Fruit fly (Drosophila melanogaster) whole organism, embryonic: ENCODE results near the gene Gmppb.
A peak's percentile ranks its signal among the peaks of the same experiment; 100 is the strongest.

Experiments used
- BtbVII ChIP-seq: fragments of 200-800 bp; sonication (Bioruptor generic); optimal IDR thresholded peaks from 3 replicates; lab custom pipeline; 2017; ENCODE audit warnings: missing biosample characterization, mild to moderate bottlenecking, missing genetic modification characterization
- CG10979 ChIP-seq: fragments of 200-800 bp; sonication (Bioruptor generic); optimal IDR thresholded peaks from 2 replicates; lab custom pipeline; 2018; ENCODE audit warnings: missing biosample characterization, mild to moderate bottlenecking, missing genetic modification characterization, moderate library complexity
- CG11085 ChIP-seq: fragments of 200-800 bp; sonication (Bioruptor generic); IDR thresholded peaks from 2 replicates; pipeline ENCODE4 v1.3.6; 2022; ENCODE audit warnings: missing biosample characterization, missing genetic modification characterization
- CG13424 ChIP-seq: fragments of 200-800 bp; sonication (Bioruptor generic); optimal IDR thresholded peaks from 2 replicates; lab custom pipeline; 2019; ENCODE audit warnings: missing biosample characterization, mild to moderate bottlenecking, missing genetic modification characterization, moderate library complexity
- CG14710 ChIP-seq: fragments of 200-800 bp; sonication (Bioruptor generic); optimal IDR thresholded peaks from 3 replicates; lab custom pipeline; 2019; ENCODE audit warnings: missing biosample characterization, mild to moderate bottlenecking, missing genetic modification characterization, moderate library complexity
- CG14965 ChIP-seq: fragments of 200-800 bp; sonication (Bioruptor generic); optimal IDR thresholded peaks from 2 replicates; lab custom pipeline; 2016; ENCODE audit warnings: missing biosample characterization, missing genetic modification characterization, borderline replicate concordance
- CG18262 ChIP-seq: fragments of 200-800 bp; optimal IDR thresholded peaks from 3 replicates; lab custom pipeline; 2019; ENCODE audit warnings: missing biosample characterization, mild to moderate bottlenecking, missing genetic modification characterization, moderate library complexity
- CG18599 ChIP-seq: fragments of 200-800 bp; sonication (Bioruptor generic); optimal IDR thresholded peaks from 3 replicates; lab custom pipeline; 2017; ENCODE audit warnings: missing biosample characterization, missing genetic modification characterization, mild to moderate bottlenecking, moderate library complexity, missing genetic modification reagents
- CG2116 ChIP-seq: fragments of 200-800 bp; sonication (Bioruptor generic); optimal IDR thresholded peaks from 3 replicates; lab custom pipeline; 2018; ENCODE audit warnings: missing biosample characterization, mild to moderate bottlenecking, missing genetic modification characterization
- CG2120 ChIP-seq: fragments of 200-800 bp; sonication (Bioruptor generic); optimal IDR thresholded peaks from 3 replicates; lab custom pipeline; 2016; ENCODE audit warnings: missing biosample characterization, missing genetic modification characterization
- CG2129 ChIP-seq: fragments of 200-800 bp; sonication (Bioruptor generic); IDR thresholded peaks from 2 replicates; pipeline ENCODE4 v1.3.6; 2022; ENCODE audit warnings: missing biosample characterization, missing genetic modification characterization; ENCODE audit not compliant: partially characterized antibody
- CG2889 ChIP-seq: fragments of 200-800 bp; sonication (Bioruptor generic); IDR thresholded peaks from 3 replicates; pipeline ENCODE4 v1.3.6; 2022; ENCODE audit warnings: missing biosample characterization, missing genetic modification characterization
- CG32532 ChIP-seq: fragments of 200-800 bp; sonication (Bioruptor generic); IDR thresholded peaks from 2 replicates; pipeline ENCODE4 v1.3.6; 2022; ENCODE audit warnings: missing biosample characterization, missing genetic modification characterization
- CG34224 ChIP-seq: fragments of 200-800 bp; sonication (Bioruptor generic); IDR thresholded peaks from 3 replicates; pipeline ENCODE4 v1.3.6; 2022; ENCODE audit warnings: missing biosample characterization, missing genetic modification characterization; ENCODE audit not compliant: partially characterized antibody
- CG3995 ChIP-seq: fragments of 200-800 bp; sonication (Bioruptor generic); optimal IDR thresholded peaks from 3 replicates; lab custom pipeline; 2016; ENCODE audit warnings: missing biosample characterization, missing genetic modification characterization
- CG4820 ChIP-seq: fragments of 200-800 bp; sonication (Bioruptor generic); optimal IDR thresholded peaks from 3 replicates; lab custom pipeline; 2016; ENCODE audit warnings: missing biosample characterization, missing genetic modification characterization
- CG6272 ChIP-seq: fragments of 200-800 bp; sonication (Bioruptor generic); IDR thresholded peaks from 2 replicates; pipeline ENCODE4 v1.3.6; 2022; ENCODE audit warnings: missing biosample characterization, missing genetic modification characterization
- CG6689 ChIP-seq: fragments of 200-800 bp; sonication (Bioruptor generic); IDR thresholded peaks from 2 replicates; pipeline ENCODE4 v1.3.6; 2022; ENCODE audit warnings: missing biosample characterization, missing genetic modification characterization
- CG8765 ChIP-seq: fragments of 200-800 bp; sonication (Bioruptor generic); IDR thresholded peaks from 2 replicates; pipeline ENCODE4 v1.3.6; 2022; ENCODE audit warnings: missing biosample characterization, missing genetic modification characterization
- CG9817 ChIP-seq: fragments of 200-800 bp; sonication (Bioruptor generic); optimal IDR thresholded peaks from 2 replicates; lab custom pipeline; 2018; ENCODE audit warnings: missing biosample characterization, mild to moderate bottlenecking, missing genetic modification characterization, moderate library complexity
- CTCF ChIP-seq: fragments of 200-800 bp; sonication (Bioruptor generic); optimal IDR thresholded peaks from 2 replicates; lab custom pipeline; 2017; ENCODE audit warnings: missing biosample characterization, mild to moderate bottlenecking, missing genetic modification characterization, moderate library complexity
- CkIIα-i1 ChIP-seq: fragments of 200-800 bp; sonication (Bioruptor generic); IDR thresholded peaks from 2 replicates; pipeline ENCODE4 v1.3.6; 2022; ENCODE audit warnings: missing biosample characterization, missing genetic modification characterization
- CoRest ChIP-seq: fragments of 200-800 bp; sonication (Bioruptor generic); optimal IDR thresholded peaks from 3 replicates; lab custom pipeline; 2018; ENCODE audit warnings: missing biosample characterization, mild to moderate bottlenecking, missing genetic modification characterization, moderate library complexity
- D19A ChIP-seq: fragments of 200-800 bp; optimal IDR thresholded peaks from 3 replicates; lab custom pipeline; 2019; ENCODE audit warnings: missing biosample characterization, mild to moderate bottlenecking, missing genetic modification characterization, moderate library complexity
- HHEX ChIP-seq: fragments of 200-800 bp; sonication (Bioruptor generic); optimal IDR thresholded peaks from 3 replicates; lab custom pipeline; 2017; ENCODE audit warnings: missing biosample characterization, mild to moderate bottlenecking, missing genetic modification characterization, missing genetic modification reagents
- Mad ChIP-seq: fragments of 200-800 bp; sonication (Bioruptor generic); optimal IDR thresholded peaks from 2 replicates; lab custom pipeline; 2016; ENCODE audit warnings: missing biosample characterization, missing genetic modification characterization
- Meics ChIP-seq: fragments of 200-800 bp; sonication (Bioruptor generic); optimal IDR thresholded peaks from 2 replicates; lab custom pipeline; 2017; ENCODE audit warnings: missing biosample characterization, mild to moderate bottlenecking, missing genetic modification characterization
- Mrtf ChIP-seq: fragments of 200-800 bp; sonication (Bioruptor generic); IDR thresholded peaks from 3 replicates; pipeline ENCODE4 v1.3.6; 2022; ENCODE audit warnings: missing biosample characterization, missing genetic modification characterization
- ac ChIP-seq: fragments of 200-800 bp; sonication (Bioruptor generic); optimal IDR thresholded peaks from 3 replicates; lab custom pipeline; 2017; ENCODE audit warnings: missing biosample characterization, mild to moderate bottlenecking, missing genetic modification characterization
- amos ChIP-seq: fragments of 200-800 bp; sonication (Bioruptor generic); IDR thresholded peaks from 2 replicates; pipeline ENCODE4 v1.3.6; 2022; ENCODE audit warnings: missing biosample characterization, missing genetic modification characterization; ENCODE audit not compliant: partially characterized antibody
- ato ChIP-seq: fragments of 200-800 bp; sonication (Bioruptor generic); IDR thresholded peaks from 2 replicates; pipeline ENCODE4 v1.3.6; 2022; ENCODE audit warnings: missing biosample characterization, missing genetic modification characterization; ENCODE audit not compliant: partially characterized antibody
- bbx ChIP-seq: fragments of 200-800 bp; sonication (Bioruptor generic); IDR thresholded peaks from 2 replicates; pipeline ENCODE4 v1.3.6; 2022; ENCODE audit warnings: missing biosample characterization, missing genetic modification characterization; ENCODE audit not compliant: partially characterized antibody
- bsh ChIP-seq, 2 experiments: fragments of 200-800 bp; sonication (Bioruptor generic); optimal IDR thresholded peaks; 2 replicates each; lab custom pipeline; 2017 to 2018; ENCODE audit warnings: mild to moderate bottlenecking in 2 of 2, missing biosample characterization in 2 of 2, missing genetic modification characterization in 2 of 2, moderate library complexity in 1 of 2
- dati ChIP-seq: fragments of 200-800 bp; sonication (Bioruptor generic); IDR thresholded peaks from 2 replicates; pipeline ENCODE4 v1.3.6; 2022; ENCODE audit warnings: missing biosample characterization, missing genetic modification characterization
- disco-r ChIP-seq: fragments of 200-800 bp; sonication (Bioruptor generic); optimal IDR thresholded peaks from 2 replicates; lab custom pipeline; 2016; ENCODE audit warnings: missing biosample characterization, missing genetic modification characterization
- esg ChIP-seq: fragments of 200-800 bp; sonication (Bioruptor generic); conservative IDR thresholded peaks from 2 replicates; pipeline ENCODE4 v1.3.6; 2022; ENCODE audit warnings: missing biosample characterization, missing genetic modification characterization
- eve ChIP-seq, 2 experiments: fragments of >200 bp; optimal IDR thresholded peaks; 2 replicates each; lab custom pipeline; 2017; ENCODE audit warnings: missing biosample characterization in 2 of 2, missing genetic modification characterization in 2 of 2
- fd102C ChIP-seq: fragments of 200-800 bp; sonication (Bioruptor generic); optimal IDR thresholded peaks from 2 replicates; lab custom pipeline; 2018; ENCODE audit warnings: missing biosample characterization, mild to moderate bottlenecking, missing genetic modification characterization, moderate library complexity
- gsb-n ChIP-seq: fragments of 200-800 bp; sonication (Bioruptor generic); optimal IDR thresholded peaks from 3 replicates; lab custom pipeline; 2018; ENCODE audit warnings: missing biosample characterization, mild to moderate bottlenecking, missing genetic modification characterization
- her ChIP-seq: fragments of 200-800 bp; sonication (Bioruptor generic); optimal IDR thresholded peaks from 2 replicates; lab custom pipeline; 2016; ENCODE audit warnings: missing biosample characterization, missing genetic modification characterization
- kni ChIP-seq: fragments of 200-800 bp; sonication (Bioruptor generic); optimal IDR thresholded peaks from 3 replicates; lab custom pipeline; 2017; ENCODE audit warnings: mild to moderate bottlenecking, missing biosample characterization, missing genetic modification reagents, missing genetic modification characterization
- onecut ChIP-seq: fragments of 200-800 bp; sonication (Bioruptor generic); IDR thresholded peaks from 2 replicates; pipeline ENCODE4 v1.3.6; 2022; ENCODE audit warnings: missing biosample characterization, missing genetic modification characterization
- psq ChIP-seq: fragments of 200-800 bp; sonication (Bioruptor generic); optimal IDR thresholded peaks from 2 replicates; lab custom pipeline; 2017; ENCODE audit warnings: missing biosample characterization, missing genetic modification characterization
- ssp ChIP-seq: fragments of 200-800 bp; sonication (Bioruptor generic); IDR thresholded peaks from 2 replicates; pipeline ENCODE4 v1.3.6; 2022; ENCODE audit warnings: missing biosample characterization, missing genetic modification characterization
- tgo ChIP-seq: fragments of 200-800 bp; sonication (Bioruptor generic); IDR thresholded peaks from 3 replicates; pipeline ENCODE4 v1.3.6; 2022; ENCODE audit warnings: missing biosample characterization, missing genetic modification characterization
- twi ChIP-seq: fragments of 200-800 bp; optimal IDR thresholded peaks from 2 replicates; lab custom pipeline; 2019; ENCODE audit warnings: missing biosample characterization, mild to moderate bottlenecking, missing genetic modification characterization, moderate library complexity
- vfl ChIP-seq: fragments of 200-800 bp; sonication (Bioruptor generic); optimal IDR thresholded peaks from 2 replicates; lab custom pipeline; 2016; ENCODE audit warnings: missing biosample characterization, missing genetic modification characterization
- yki ChIP-seq: fragments of >200 bp; optimal IDR thresholded peaks from 3 replicates; lab custom pipeline; 2018
- zen ChIP-seq: fragments of 200-800 bp; sonication (Bioruptor generic); optimal IDR thresholded peaks from 3 replicates; lab custom pipeline; 2018; ENCODE audit warnings: missing biosample characterization, mild to moderate bottlenecking, missing genetic modification characterization, moderate library complexity
- zf30C ChIP-seq: fragments of 200-800 bp; sonication (Bioruptor generic); optimal IDR thresholded peaks from 3 replicates; lab custom pipeline; 2018; ENCODE audit warnings: missing biosample characterization, mild to moderate bottlenecking, missing genetic modification characterization

The Gmppb gene

dm6 chr3R:4813172-4813716, 2.0 kb downstream of the Gmppb start (continued):
- peak; percentile 58 for TF ChIP-seq CG9817
- no peak for TF ChIP-seq zf30C
- TF ChIP-seq CG3995 (GFP tag; lab: Kevin White, UChicago): peak; percentile 26
- peak; percentile 49 for TF ChIP-seq CG10979
- TF ChIP-seq CG2120: peak; percentile 68
- no peak for TF ChIP-seq disco-r (GFP tag; lab: Kevin White, UChicago)
- peak; percentile 49 for TF ChIP-seq Meics
- peak; percentile 87 for TF ChIP-seq kni (GFP tag; lab: Kevin White, UChicago)
- peak; percentile 40 for TF ChIP-seq her (GFP tag; lab: Kevin White, UChicago)
- TF ChIP-seq HHEX: peak; percentile 63
- TF ChIP-seq dati: no peak
- peak; percentile 33 for TF ChIP-seq psq
- TF ChIP-seq Mrtf (GFP tag; lab: Robert Waterston, UW): no peak
- TF ChIP-seq CG6272 (GFP tag; lab: Robert Waterston, UW): peak; percentile 69; the same call in 1 of the 2 replicates
- TF ChIP-seq twi: peak; percentile 68
- no peak for TF ChIP-seq vfl (GFP tag; lab: Kevin White, UChicago)
- TF ChIP-seq CG13424 (tag; lab: Kevin White, UChicago): peak; percentile 63
- no peak for TF ChIP-seq eve (GFP tag; optimal IDR thresholded peaks at IDR 0.05; lab: Kevin White, UChicago)
- peak; percentile 77 for TF ChIP-seq BtbVII
- peak; percentile 43 for TF ChIP-seq D19A (tag; lab: Kevin White, UChicago)
- peak; percentile 98 for TF ChIP-seq ssp (GFP tag; lab: Robert Waterston, UW)
- peak; percentile 80 for TF ChIP-seq amos (GFP tag; lab: Robert Waterston, UW)
- peak; percentile 68 for TF ChIP-seq CG18262 (tag; lab: Kevin White, UChicago)
- TF ChIP-seq ato: 0 out of 2 replicates have a peak, but pooled peaks have one; percentile 48
- TF ChIP-seq CG8765 (GFP tag; lab: Robert Waterston, UW): no peak
- peak; percentile 64 for TF ChIP-seq CG6689 (GFP tag; lab: Robert Waterston, UW)
- peak; percentile 64 for TF ChIP-seq ac (GFP tag; lab: Kevin White, UChicago)
- peak; percentile 86 for TF ChIP-seq CG14710 (tag; lab: Kevin White, UChicago)
- TF ChIP-seq gsb-n (tag; lab: Kevin White, UChicago): peak; percentile 59
- TF ChIP-seq CG2116 (GFP tag; lab: Kevin White, UChicago): peak; percentile 55
- no peak for TF ChIP-seq fd102C (GFP tag; lab: Kevin White, UChicago)
- no peak for TF ChIP-seq Mad (GFP tag; lab: Kevin White, UChicago)
- peak; percentile 58 for TF ChIP-seq zen (tag; lab: Kevin White, UChicago)
- peak; percentile 67 for TF ChIP-seq CG32532 (GFP tag; lab: Robert Waterston, UW)
- peak; percentile 28 to 80 for TF ChIP-seq bsh (GFP tag; optimal IDR thresholded peaks at IDR 0.05; lab: Kevin White, UChicago)
- peak; percentile 71 for TF ChIP-seq bbx (GFP tag; lab: Robert Waterston, UW)
- no peak for TF ChIP-seq CkIIα-i1 (GFP tag; lab: Robert Waterston, UW)
- no peak for TF ChIP-seq yki (lab: Kevin White, UChicago)
- TF ChIP-seq CG34224 (GFP tag; lab: Robert Waterston, UW): peak; percentile 55; the same call in 1 of the 3 replicates
- peak; percentile 50 for TF ChIP-seq CG18599 (GFP tag; lab: Kevin White, UChicago)
- TF ChIP-seq CTCF (GFP tag; lab: Kevin White, UChicago): no peak
- TF ChIP-seq CG2889: 0 out of 3 replicates have a peak, but pooled peaks have one; percentile 22
- no peak for TF ChIP-seq CG11085 (GFP tag; lab: Robert Waterston, UW)
- no peak for TF ChIP-seq CG4820 (GFP tag; lab: Kevin White, UChicago)
- TF ChIP-seq onecut (GFP tag; lab: Robert Waterston, UW): peak; percentile 74
- peak; percentile 32; the same call in 1 of the 2 replicates for TF ChIP-seq CG2129 (GFP tag; lab: Robert Waterston, UW)
- no peak for TF ChIP-seq esg (GFP tag; lab: Robert Waterston, UW)
- no peak for TF ChIP-seq CG14965 (GFP tag; lab: Kevin White, UChicago)
- TF ChIP-seq tgo: 0 out of 3 replicates have a peak, but pooled peaks have one; percentile 39
- TF ChIP-seq CoRest: peak; percentile 50
